Fruit fly (Drosophila melanogaster) whole organism, embryonic: ENCODE results near the gene CG15543.
A peak's percentile ranks its signal among the peaks of the same experiment; 100 is the strongest.

Experiments used
- Antp ChIP-seq: fragments of 200-800 bp; sonication (Bioruptor generic); optimal IDR thresholded peaks from 3 replicates; lab custom pipeline; 2016; ENCODE audit warnings: missing biosample characterization, missing genetic modification characterization
- Awh ChIP-seq: fragments of 200-800 bp; sonication (Bioruptor generic); IDR thresholded peaks from 2 replicates; pipeline ENCODE4, ENCODE4 v1.3.6; 2022; ENCODE audit warnings: missing biosample characterization, missing genetic modification characterization
- Blimp-1 ChIP-seq: fragments of 200-800 bp; sonication (Bioruptor generic); optimal IDR thresholded peaks from 3 replicates; lab custom pipeline; 2018; ENCODE audit warnings: missing biosample characterization, missing genetic modification characterization, mild to moderate bottlenecking, moderate library complexity, missing genetic modification reagents
- Bteb2 ChIP-seq: fragments of 200-800 bp; sonication (Bioruptor generic); optimal IDR thresholded peaks from 2 replicates; lab custom pipeline; 2016; ENCODE audit warnings: missing biosample characterization, missing genetic modification characterization
- CG12236 ChIP-seq: fragments of 200-800 bp; sonication (Bioruptor generic); optimal IDR thresholded peaks from 2 replicates; lab custom pipeline; 2016; ENCODE audit warnings: missing biosample characterization, missing genetic modification characterization
- CG12659 ChIP-seq: fragments of 200-800 bp; sonication (Bioruptor generic); optimal IDR thresholded peaks from 3 replicates; lab custom pipeline; 2017; ENCODE audit warnings: mild to moderate bottlenecking, missing biosample characterization, missing genetic modification reagents, missing genetic modification characterization
- CG16863 ChIP-seq: fragments of 200-800 bp; sonication (Bioruptor generic); optimal IDR thresholded peaks from 3 replicates; lab custom pipeline; 2016; ENCODE audit warnings: missing biosample characterization, missing genetic modification characterization
- CG17186 ChIP-seq: fragments of 200-800 bp; sonication (Bioruptor generic); optimal IDR thresholded peaks from 3 replicates; lab custom pipeline; 2017; ENCODE audit warnings: missing biosample characterization, missing genetic modification reagents, missing genetic modification characterization
- CG2199 ChIP-seq: fragments of 200-800 bp; sonication (Bioruptor generic); IDR thresholded peaks from 3 replicates; pipeline ENCODE4 v1.3.6; 2022; ENCODE audit warnings: missing biosample characterization, missing genetic modification characterization
- CG2678 ChIP-seq: fragments of 200-800 bp; sonication (Bioruptor generic); optimal IDR thresholded peaks from 3 replicates; lab custom pipeline; 2019; ENCODE audit warnings: missing biosample characterization, mild to moderate bottlenecking, missing genetic modification characterization, moderate library complexity
- CG30403 ChIP-seq: fragments of 200-800 bp; sonication (Bioruptor generic); optimal IDR thresholded peaks from 3 replicates; lab custom pipeline; 2016; ENCODE audit warnings: missing biosample characterization, missing genetic modification characterization
- CG34422 ChIP-seq: fragments of 200-800 bp; sonication (Bioruptor generic); IDR thresholded peaks from 3 replicates; pipeline ENCODE4 v1.3.6; 2022; ENCODE audit warnings: missing biosample characterization, missing genetic modification characterization
- CG3726 ChIP-seq: fragments of 200-800 bp; sonication (Bioruptor generic); IDR thresholded peaks from 3 replicates; pipeline ENCODE4, ENCODE4 v1.3.6; 2022; ENCODE audit warnings: missing biosample characterization, missing genetic modification characterization
- CG7372 ChIP-seq: fragments of 200-800 bp; sonication (Bioruptor generic); IDR thresholded peaks from 2 replicates; pipeline ENCODE4 v1.3.6; 2022; ENCODE audit warnings: missing biosample characterization, missing genetic modification characterization
- CG9797 ChIP-seq: fragments of 200-800 bp; sonication (Bioruptor generic); optimal IDR thresholded peaks from 3 replicates; lab custom pipeline; 2018; ENCODE audit warnings: missing biosample characterization, mild to moderate bottlenecking, missing genetic modification characterization
- Camta ChIP-seq: fragments of 200-800 bp; sonication (Bioruptor generic); optimal IDR thresholded peaks from 2 replicates; lab custom pipeline; 2016; ENCODE audit warnings: missing biosample characterization, missing genetic modification characterization
- Chrac-16 ChIP-seq: fragments of 200-800 bp; sonication (Bioruptor generic); optimal IDR thresholded peaks from 3 replicates; lab custom pipeline; 2016; ENCODE audit warnings: missing biosample characterization, missing genetic modification characterization
- Dll ChIP-seq: fragments of 200-800 bp; sonication (Bioruptor generic); IDR thresholded peaks from 4 replicates; pipeline ENCODE4 v1.3.6; 2022; ENCODE audit warnings: missing biosample characterization, missing genetic modification characterization; ENCODE audit not compliant: partially characterized antibody
- Dref ChIP-seq: fragments of 200-800 bp; sonication (Bioruptor generic); IDR thresholded peaks from 2 replicates; pipeline ENCODE4 v1.3.6; 2022; ENCODE audit warnings: missing biosample characterization, missing genetic modification characterization
- Fer1 ChIP-seq: fragments of 200-800 bp; sonication (Bioruptor generic); optimal IDR thresholded peaks from 2 replicates; lab custom pipeline; 2017; ENCODE audit warnings: missing biosample characterization, mild to moderate bottlenecking, missing genetic modification characterization
- HHEX ChIP-seq: fragments of 200-800 bp; sonication (Bioruptor generic); optimal IDR thresholded peaks from 3 replicates; lab custom pipeline; 2017; ENCODE audit warnings: missing biosample characterization, mild to moderate bottlenecking, missing genetic modification characterization, missing genetic modification reagents
- Mes4 ChIP-seq: fragments of 200-800 bp; sonication (Bioruptor generic); optimal IDR thresholded peaks from 2 replicates; lab custom pipeline; 2016; ENCODE audit warnings: missing biosample characterization, missing genetic modification characterization
- NfI ChIP-seq: fragments of 200-800 bp; sonication (Bioruptor generic); optimal IDR thresholded peaks from 3 replicates; lab custom pipeline; 2018; ENCODE audit warnings: missing biosample characterization, mild to moderate bottlenecking, missing genetic modification characterization, moderate library complexity
- Ptx1 ChIP-seq: fragments of 200-800 bp; sonication (Bioruptor generic); IDR thresholded peaks from 2 replicates; pipeline ENCODE4 v1.3.6; 2022; ENCODE audit warnings: missing biosample characterization, missing genetic modification characterization
- Rx ChIP-seq: fragments of 200-800 bp; sonication (Bioruptor generic); IDR thresholded peaks from 2 replicates; pipeline ENCODE4 v1.3.6; 2022; ENCODE audit warnings: missing biosample characterization, missing genetic modification characterization
- abd-A ChIP-seq: fragments of 200-800 bp; sonication (Bioruptor generic); optimal IDR thresholded peaks from 3 replicates; lab custom pipeline; 2019; ENCODE audit warnings: missing biosample characterization, mild to moderate bottlenecking, missing genetic modification characterization, moderate library complexity
- ara ChIP-seq: fragments of 200-800 bp; sonication (Bioruptor generic); IDR thresholded peaks from 2 replicates; pipeline ENCODE4 v1.3.6; 2022; ENCODE audit warnings: missing biosample characterization, missing genetic modification characterization
- bsh ChIP-seq, 2 experiments: fragments of 200-800 bp; sonication (Bioruptor generic); optimal IDR thresholded peaks; 2 replicates each; lab custom pipeline; 2017 to 2018; ENCODE audit warnings: mild to moderate bottlenecking in 2 of 2, missing biosample characterization in 2 of 2, missing genetic modification characterization in 2 of 2, moderate library complexity in 1 of 2
- btn ChIP-seq: fragments of 200-800 bp; sonication (Bioruptor generic); optimal IDR thresholded peaks from 2 replicates; lab custom pipeline; 2016; ENCODE audit warnings: missing biosample characterization, missing genetic modification characterization
- cwo ChIP-seq: fragments of 200-800 bp; sonication (Bioruptor generic); optimal IDR thresholded peaks from 3 replicates; lab custom pipeline; 2017; ENCODE audit warnings: missing biosample characterization, missing genetic modification characterization, mild to moderate bottlenecking, moderate library complexity, missing genetic modification reagents
- danr ChIP-seq: fragments of 200-800 bp; sonication (Bioruptor generic); IDR thresholded peaks from 2 replicates; pipeline ENCODE4 v1.3.6; 2022; ENCODE audit warnings: missing biosample characterization, missing genetic modification characterization
- dmrt99B ChIP-seq: fragments of 200-800 bp; sonication (Bioruptor generic); optimal IDR thresholded peaks from 2 replicates; lab custom pipeline; 2018; ENCODE audit warnings: missing biosample characterization, mild to moderate bottlenecking, missing genetic modification characterization, moderate library complexity
- ewg ChIP-seq: fragments of 200-800 bp; sonication (Bioruptor generic); optimal IDR thresholded peaks from 3 replicates; lab custom pipeline; 2017; ENCODE audit warnings: mild to moderate bottlenecking, missing biosample characterization, missing genetic modification reagents, missing genetic modification characterization
- fd64A ChIP-seq: fragments of 200-800 bp; sonication (Bioruptor generic); optimal IDR thresholded peaks from 3 replicates; lab custom pipeline; 2018; ENCODE audit warnings: missing biosample characterization, mild to moderate bottlenecking, missing genetic modification characterization
- fru ChIP-seq: fragments of >200 bp; optimal IDR thresholded peaks from 2 replicates; lab custom pipeline; 2017
- gcm ChIP-seq: fragments of 200-800 bp; sonication (Bioruptor generic); optimal IDR thresholded peaks from 2 replicates; lab custom pipeline; 2019; ENCODE audit warnings: missing biosample characterization, mild to moderate bottlenecking, missing genetic modification characterization, moderate library complexity
- grau ChIP-seq: fragments of 200-800 bp; optimal IDR thresholded peaks from 3 replicates; lab custom pipeline; 2019; ENCODE audit warnings: missing biosample characterization, mild to moderate bottlenecking, missing genetic modification characterization, moderate library complexity
- hkb ChIP-seq, 2 experiments: fragments of 200-800 bp in 1 of 2; fragments of >200 bp in 1 of 2; sonication (Bioruptor generic) in 1 of 2; IDR thresholded peaks in 1 of 2; optimal IDR thresholded peaks in 1 of 2; 2 replicates each; pipeline versions ENCODE4 v1.3.6 to Lab custom; 2017 to 2022; ENCODE audit warnings: missing biosample characterization in 1 of 2, missing genetic modification characterization in 1 of 2
- ind ChIP-seq: fragments of 200-800 bp; sonication (Bioruptor generic); optimal IDR thresholded peaks from 3 replicates; lab custom pipeline; 2016; ENCODE audit warnings: missing biosample characterization, missing genetic modification characterization
- jumu ChIP-seq: fragments of 200-800 bp; sonication (Bioruptor generic); optimal IDR thresholded peaks from 3 replicates; lab custom pipeline; 2016; ENCODE audit warnings: missing biosample characterization, missing genetic modification characterization
- kah ChIP-seq: fragments of 200-800 bp; sonication (Bioruptor generic); optimal IDR thresholded peaks from 2 replicates; lab custom pipeline; 2018; ENCODE audit warnings: missing biosample characterization, mild to moderate bottlenecking, missing genetic modification characterization
- klu ChIP-seq: fragments of 200-800 bp; sonication (Bioruptor generic); IDR thresholded peaks from 2 replicates; pipeline ENCODE4 v1.3.6; 2022; ENCODE audit warnings: missing biosample characterization, missing genetic modification characterization
- maf-S ChIP-seq: fragments of 200-800 bp; sonication (Bioruptor generic); optimal IDR thresholded peaks from 2 replicates; lab custom pipeline; 2016; ENCODE audit warnings: missing biosample characterization, missing genetic modification characterization
- pita ChIP-seq: fragments of 200-800 bp; sonication (Bioruptor generic); optimal IDR thresholded peaks from 2 replicates; lab custom pipeline; 2017; ENCODE audit warnings: missing biosample characterization, mild to moderate bottlenecking, missing genetic modification characterization
- sim ChIP-seq: fragments of 200-800 bp; sonication (Bioruptor generic); IDR thresholded peaks from 2 replicates; pipeline ENCODE4 v1.3.6; 2022; ENCODE audit warnings: missing biosample characterization, missing genetic modification characterization
- sna ChIP-seq: fragments of 200-800 bp; sonication (Bioruptor generic); IDR thresholded peaks from 2 replicates; pipeline ENCODE4 v1.3.6; 2022; ENCODE audit warnings: missing biosample characterization, missing genetic modification characterization; ENCODE audit not compliant: partially characterized antibody
- stwl ChIP-seq: fragments of 200-800 bp; sonication (Bioruptor generic); optimal IDR thresholded peaks from 3 replicates; lab custom pipeline; 2018; ENCODE audit warnings: missing biosample characterization, mild to moderate bottlenecking, missing genetic modification characterization, moderate library complexity
- tx ChIP-seq: fragments of 200-800 bp; sonication (Bioruptor generic); optimal IDR thresholded peaks from 2 replicates; lab custom pipeline; 2016; ENCODE audit warnings: missing biosample characterization, missing genetic modification characterization
- vnd ChIP-seq: fragments of 200-800 bp; sonication (Bioruptor generic); IDR thresholded peaks from 3 replicates; pipeline ENCODE4 v1.3.6; 2022; ENCODE audit warnings: missing biosample characterization, missing genetic modification characterization; ENCODE audit not compliant: partially characterized antibody
- wek ChIP-seq: fragments of 200-800 bp; sonication (Bioruptor generic); optimal IDR thresholded peaks from 3 replicates; lab custom pipeline; 2018; ENCODE audit warnings: missing biosample characterization, mild to moderate bottlenecking, missing genetic modification characterization, moderate library complexity

CG15543 gene

DNA sequence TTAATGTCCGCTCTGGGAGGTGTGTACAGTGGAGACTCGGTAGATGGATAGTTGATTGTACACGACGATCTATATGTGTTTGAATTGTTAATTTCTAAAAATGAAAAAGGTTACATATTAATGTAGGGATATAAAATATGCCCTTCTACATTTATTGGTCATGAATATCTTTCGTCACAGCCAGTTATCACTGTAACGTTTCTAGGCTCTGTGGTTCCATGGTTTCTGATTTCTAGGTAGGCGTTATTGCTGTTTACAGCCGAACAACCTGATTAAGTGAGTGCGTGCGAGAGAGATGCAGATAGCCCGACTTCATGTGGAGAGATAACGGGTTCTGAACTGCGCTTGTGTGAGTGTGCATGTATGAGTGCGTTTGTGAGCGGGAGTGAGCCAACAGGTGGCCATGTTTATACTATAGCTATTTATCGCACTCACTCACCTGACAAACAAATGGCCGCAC, 39.0 kb downstream of the CG15543 start (continued):
- peak; percentile 95 for TF ChIP-seq Ptx1 (GFP tag; lab: Robert Waterston, UW)
- TF ChIP-seq wek (GFP tag; lab: Kevin White, UChicago) = peak; percentile 78
- TF ChIP-seq HHEX (GFP tag; lab: Kevin White, UChicago) = peak; percentile 89
- peak; percentile 83 for TF ChIP-seq klu (GFP tag; lab: Robert Waterston, UW)
- TF ChIP-seq cwo (GFP tag; lab: Kevin White, UChicago) = peak; percentile 89
- peak; percentile 53 for TF ChIP-seq CG17186
- peak; percentile 95 for TF ChIP-seq ara (GFP tag; lab: Robert Waterston, UW)
- peak; percentile 92 for TF ChIP-seq Fer1
- no peak for TF ChIP-seq stwl (tag; lab: Kevin White, UChicago)
- TF ChIP-seq fd64A = peak; percentile 71
- peak; percentile 89 for TF ChIP-seq Rx
- peak; percentile 89 for TF ChIP-seq sim (GFP tag; lab: Robert Waterston, UW)
- 0 out of 4 replicates have a peak, but pooled peaks have one; percentile 18 for TF ChIP-seq Dll (GFP tag; lab: Robert Waterston, UW)
- TF ChIP-seq Bteb2 (GFP tag; lab: Kevin White, UChicago) = peak; percentile 93
- TF ChIP-seq dmrt99B (tag; lab: Kevin White, UChicago) = peak; percentile 93
- TF ChIP-seq kah (GFP tag; lab: Kevin White, UChicago) = peak; percentile 75
- no peak for TF ChIP-seq fru (lab: Kevin White, UChicago)
- peak; percentile 96 for TF ChIP-seq CG34422
- TF ChIP-seq Antp (GFP tag; lab: Kevin White, UChicago) = peak; percentile 92
- peak; percentile 90 for TF ChIP-seq btn (GFP tag; lab: Kevin White, UChicago)
- peak; percentile 96 for TF ChIP-seq jumu (GFP tag; lab: Kevin White, UChicago)
- TF ChIP-seq vnd (GFP tag; lab: Robert Waterston, UW) = no peak
- TF ChIP-seq ewg (GFP tag; lab: Kevin White, UChicago) = peak; percentile 83
- peak; percentile 97 for TF ChIP-seq Chrac-16
- TF ChIP-seq Mes4 (GFP tag; lab: Kevin White, UChicago) = peak; percentile 87
- peak; percentile 92 for TF ChIP-seq maf-S
- TF ChIP-seq CG9797 (GFP tag; lab: Kevin White, UChicago) = peak; percentile 17
- TF ChIP-seq sna (GFP tag; lab: Robert Waterston, UW) = 0 out of 2 replicates have a peak, but pooled peaks have one; percentile 14
- TF ChIP-seq CG7372 (GFP tag; lab: Robert Waterston, UW) = peak; percentile 93
- no peak for TF ChIP-seq hkb (optimal IDR thresholded peaks at IDR 0.05; lab: Kevin White, UChicago)
- TF ChIP-seq hkb (GFP tag; IDR thresholded peaks at IDR 0.05; lab: Robert Waterston, UW) = peak; percentile 94
- TF ChIP-seq pita (GFP tag; lab: Kevin White, UChicago) = no peak
- peak; percentile 92 for TF ChIP-seq CG2199 (GFP tag; lab: Robert Waterston, UW)
- TF ChIP-seq abd-A (tag; lab: Kevin White, UChicago) = peak; percentile 85
- peak; percentile 88 for TF ChIP-seq Camta (GFP tag; lab: Kevin White, UChicago)
- peak; percentile 91 for TF ChIP-seq Blimp-1 (GFP tag; lab: Kevin White, UChicago)
- peak; percentile 90 for TF ChIP-seq CG12659 (GFP tag; lab: Kevin White, UChicago)
- TF ChIP-seq danr (GFP tag; lab: Robert Waterston, UW) = peak; percentile 89
- peak; percentile 33; the same call in 1 of the 2 replicates for TF ChIP-seq Dref (GFP tag; lab: Robert Waterston, UW)
- peak; percentile 88 for TF ChIP-seq Awh
- TF ChIP-seq CG30403 (GFP tag; lab: Kevin White, UChicago) = peak; percentile 94
- TF ChIP-seq tx (GFP tag; lab: Kevin White, UChicago) = peak; percentile 90
- peak; percentile 99 for TF ChIP-seq grau (tag; lab: Kevin White, UChicago)
- TF ChIP-seq CG12236 (GFP tag; lab: Kevin White, UChicago) = peak; percentile 90
- peak; percentile 94 for TF ChIP-seq ind
- peak; percentile 89 for TF ChIP-seq NfI
- TF ChIP-seq CG2678 = peak; percentile 94
- peak; percentile 89 for TF ChIP-seq CG3726 (GFP tag; lab: Robert Waterston, UW)
- TF ChIP-seq CG16863 (GFP tag; lab: Kevin White, UChicago) = peak; percentile 93
- peak; percentile 89 for TF ChIP-seq gcm (GFP tag; lab: Kevin White, UChicago)
- peak; percentile 83 to 96 for TF ChIP-seq bsh (GFP tag; optimal IDR thresholded peaks at IDR 0.05; lab: Kevin White, UChicago)
